Fruit fly (Drosophila melanogaster) whole organism, larva: ENCODE measurements around the gene Vsx2.

Experiments used
- noc ChIP-seq: fragments of 200-800 bp; sonication (Bioruptor generic); optimal IDR thresholded peaks from 3 replicates; lab custom pipeline; 2019; ENCODE audit warnings: missing biosample characterization, mild to moderate bottlenecking, missing genetic modification characterization, moderate library complexity

The Vsx2 gene

DNA sequence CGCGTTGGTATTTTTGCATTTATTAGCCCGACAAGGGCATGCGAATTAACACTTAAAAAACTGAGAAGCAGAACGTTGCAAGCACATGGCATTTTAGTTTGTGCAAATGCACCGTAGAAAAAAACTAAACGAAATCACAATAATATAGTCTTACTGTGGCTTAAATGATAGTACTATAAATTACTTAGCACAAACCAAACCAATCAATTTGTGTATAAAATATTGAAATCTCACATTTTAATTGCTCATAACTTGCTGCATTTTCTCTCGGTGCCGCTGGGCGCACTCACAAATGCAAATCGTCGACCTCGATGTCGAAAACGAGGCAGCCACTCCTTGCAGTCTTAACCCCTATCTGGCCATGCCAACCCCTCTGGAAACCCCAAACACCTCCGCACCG lies 6.3 kb downstream of the Vsx2 start:
- no peak for TF ChIP-seq noc (tag; lab: Kevin White, UChicago)

DNA sequence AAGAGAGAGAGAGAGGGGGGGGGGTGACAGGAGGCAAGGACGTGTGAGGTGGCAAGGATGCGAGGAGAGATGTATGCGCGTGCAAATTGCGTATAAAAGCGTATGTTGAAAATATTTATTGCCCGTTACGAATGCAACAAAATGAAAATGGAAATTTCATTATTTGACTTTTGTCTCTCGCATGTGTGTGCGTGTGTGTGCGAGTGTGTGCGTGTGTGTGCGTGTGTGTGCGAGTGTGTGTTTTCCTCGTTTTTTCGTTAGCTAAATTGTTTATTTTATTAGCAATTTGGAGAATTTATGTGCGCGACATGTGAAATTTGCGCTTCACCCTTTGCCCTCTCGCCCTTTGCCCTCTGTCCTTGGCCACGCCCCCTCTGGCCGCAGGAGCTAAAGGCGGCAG lies 7.2 kb downstream of the Vsx2 start:
- no peak for TF ChIP-seq noc (tag; lab: Kevin White, UChicago)

DNA sequence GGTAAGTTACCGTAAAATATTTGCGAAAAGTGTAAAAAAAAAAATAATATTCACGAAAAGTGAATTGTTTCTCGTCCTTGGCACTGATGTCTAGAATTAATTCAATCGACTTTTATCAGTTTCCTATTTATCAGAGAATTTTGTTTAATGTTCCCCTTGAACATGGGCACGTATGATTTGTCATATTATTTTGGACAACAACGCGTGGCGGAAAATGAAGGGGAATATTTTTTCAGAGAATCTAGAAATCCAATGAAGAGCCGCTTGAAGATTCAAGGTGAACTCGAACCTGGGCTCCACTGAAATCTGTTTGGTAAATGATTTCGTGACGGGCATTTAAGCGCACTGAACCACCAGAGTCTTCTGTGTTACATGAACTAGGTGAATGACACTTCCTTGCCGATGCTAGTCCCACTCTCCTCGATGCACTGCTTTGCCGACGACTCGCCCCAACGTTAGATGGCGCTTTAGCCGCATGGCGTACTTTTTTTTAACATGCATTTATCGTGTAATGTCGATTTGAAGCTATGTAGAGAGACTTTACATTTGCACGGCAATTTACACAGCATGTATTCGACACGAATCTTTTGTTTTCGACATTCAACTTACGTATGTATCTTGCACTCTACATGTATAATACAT lies 35.6 kb downstream of the Vsx2 start:
- no peak for TF ChIP-seq noc (tag; lab: Kevin White, UChicago)

DNA sequence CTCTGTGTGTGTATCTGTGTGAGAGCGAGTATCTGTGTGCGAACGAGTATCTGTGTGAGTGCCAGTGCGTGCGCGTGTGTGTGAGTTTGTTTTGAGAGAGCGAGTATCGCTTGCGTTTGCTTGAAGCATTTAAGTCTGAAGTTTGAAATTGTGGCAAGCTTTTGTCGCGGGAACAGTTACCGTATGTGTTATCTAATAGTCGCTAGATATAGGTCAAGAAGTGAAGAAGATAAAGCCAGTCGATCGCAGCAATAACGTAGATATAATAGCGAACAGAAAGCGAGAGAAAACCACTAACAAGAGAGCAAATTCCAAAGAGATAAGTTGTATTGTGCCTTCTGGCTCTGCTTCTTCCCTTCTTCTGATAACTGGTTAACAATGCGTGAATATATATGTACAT lies 41.8 kb downstream of the Vsx2 start:
- no peak for TF ChIP-seq noc (tag; lab: Kevin White, UChicago)

DNA sequence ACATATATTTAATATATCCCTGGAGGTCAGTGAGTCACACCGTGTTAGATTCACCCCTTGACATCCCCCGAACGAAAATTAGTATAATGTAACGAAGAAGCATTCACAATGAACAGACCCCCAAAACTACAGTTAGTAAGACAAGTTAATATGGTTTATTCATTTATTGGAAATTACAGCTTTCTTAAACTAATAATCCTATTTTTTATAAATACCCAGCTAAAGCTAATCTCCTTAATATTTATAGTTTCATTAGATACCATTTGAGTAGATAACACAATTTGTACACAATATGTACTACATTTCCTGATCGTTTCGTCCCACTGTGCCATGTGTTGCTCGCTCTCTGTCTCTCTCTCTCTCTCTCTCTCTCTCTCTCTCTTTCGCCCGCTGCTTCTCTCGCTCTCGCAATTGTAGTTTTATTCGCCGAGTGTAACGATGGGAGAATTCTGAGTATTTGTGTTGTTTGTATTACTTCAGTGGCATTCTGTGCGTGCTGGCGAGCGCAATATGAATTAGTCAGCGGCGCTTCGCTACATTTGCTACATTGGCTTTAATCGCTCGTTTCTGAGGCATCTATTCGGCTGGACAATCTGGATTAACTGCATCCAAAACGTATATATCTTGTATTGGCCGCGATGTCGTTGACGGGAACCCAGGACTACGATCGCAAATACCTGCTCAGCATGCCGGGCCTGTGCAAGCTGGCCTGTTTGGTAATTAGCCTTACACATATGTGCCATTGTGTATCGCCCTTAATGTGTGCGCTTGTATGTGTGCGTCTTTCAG lies 43.0 kb downstream of the Vsx2 start:
- TF ChIP-seq noc (tag; lab: Kevin White, UChicago), result no peak

DNA sequence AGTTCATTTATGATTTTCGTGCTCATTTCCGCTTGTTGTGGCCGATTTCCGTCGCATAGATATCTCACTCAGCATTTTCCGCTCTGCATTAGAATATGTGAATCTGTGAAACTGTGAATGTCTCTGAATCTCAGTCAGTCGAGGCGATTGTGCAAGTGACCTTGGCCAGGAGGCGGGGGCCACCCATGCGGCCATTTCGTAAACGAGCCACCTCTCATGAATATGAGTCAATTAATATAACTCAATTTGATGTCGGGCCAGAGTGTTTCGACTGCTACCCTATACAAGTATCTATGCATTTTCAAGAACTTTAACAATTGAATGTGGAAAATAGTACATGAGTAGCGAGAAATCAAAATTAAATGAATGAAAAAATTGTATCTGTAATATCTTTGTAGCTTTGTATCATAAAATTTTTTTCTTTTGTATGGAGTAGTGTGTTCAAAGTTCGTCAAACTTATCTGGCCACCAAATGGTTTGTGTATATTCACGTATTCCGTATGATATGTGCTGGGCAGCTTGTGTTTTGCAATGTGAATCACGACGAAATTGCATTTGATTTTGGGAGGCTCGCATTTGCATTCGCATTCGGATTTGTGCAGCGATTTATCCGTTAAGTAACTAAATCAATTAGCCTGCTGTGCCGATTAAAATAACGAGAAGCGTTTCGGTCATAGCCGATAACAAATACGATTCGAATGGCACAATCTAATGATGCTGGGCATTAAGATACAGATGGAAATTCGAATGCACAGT lies 43.9 kb downstream of the Vsx2 start, which contains the start of gene CG12730:
Gene CG12730, plus strand, starts transcription at position 706 of the 756 bp plus-strand sequence.
- TF ChIP-seq noc (tag; lab: Kevin White, UChicago), result no peak

DNA sequence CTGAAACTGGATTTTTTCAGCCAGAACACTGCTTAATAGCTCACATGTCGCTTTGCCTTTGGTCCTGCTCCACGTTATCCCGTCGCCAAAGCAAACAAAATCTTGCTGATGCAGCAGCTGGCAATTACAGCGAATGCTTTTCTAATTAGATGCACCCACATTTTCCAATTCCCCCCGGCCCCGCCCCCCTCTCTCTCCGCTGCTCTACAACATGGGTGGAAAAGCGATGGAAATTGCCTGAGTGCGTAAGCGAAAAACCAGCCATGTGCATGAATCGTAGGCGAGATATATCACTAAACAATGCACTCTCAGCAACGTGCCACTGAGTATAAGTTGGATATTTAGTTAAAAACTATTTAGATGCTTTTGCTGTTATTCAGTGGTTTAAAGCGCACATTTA lies 44.8 kb downstream of the Vsx2 start:
- no peak for TF ChIP-seq noc (tag; lab: Kevin White, UChicago)

DNA sequence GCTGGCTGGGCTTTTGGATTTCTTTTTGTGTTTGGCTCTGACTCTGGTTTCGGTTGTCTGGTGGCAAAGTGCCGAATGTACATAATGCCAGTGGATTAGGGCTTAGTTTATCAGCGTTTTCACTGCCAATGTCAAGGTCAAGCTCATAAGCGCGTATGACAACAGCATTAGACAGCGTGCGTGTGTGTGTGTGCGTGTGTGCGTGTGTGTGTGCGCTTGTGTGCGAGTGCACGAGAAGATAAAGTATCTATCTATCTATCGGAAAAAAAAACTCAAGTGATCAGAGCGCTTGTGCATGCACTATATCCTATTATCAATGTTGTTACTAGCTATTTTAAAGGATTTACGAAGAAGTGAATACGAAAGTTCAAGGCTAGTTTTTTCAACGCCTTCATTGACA lies 48.8 kb downstream of the Vsx2 start:
- no peak for TF ChIP-seq noc (tag; lab: Kevin White, UChicago)

DNA sequence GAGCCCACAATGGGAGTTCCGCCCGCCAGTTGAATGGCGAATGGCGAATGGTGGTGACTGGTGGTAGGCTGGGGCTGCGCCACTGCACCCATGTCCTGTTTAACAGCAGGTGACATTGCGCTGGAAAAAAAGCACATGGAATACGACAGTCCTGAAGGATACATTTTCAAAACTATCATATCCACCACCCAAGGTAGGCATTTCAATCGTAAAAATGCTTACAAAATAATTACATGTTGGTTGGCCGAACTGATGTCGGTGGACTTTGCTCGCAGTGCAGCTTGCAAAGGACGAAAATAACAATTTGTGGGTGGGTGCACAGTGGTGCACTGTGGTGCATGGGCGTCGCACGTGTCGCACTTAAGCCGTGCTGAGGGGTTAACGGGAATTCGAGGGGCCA lies 56.1 kb downstream of the Vsx2 start:
- no peak for TF ChIP-seq noc (tag; lab: Kevin White, UChicago)

DNA sequence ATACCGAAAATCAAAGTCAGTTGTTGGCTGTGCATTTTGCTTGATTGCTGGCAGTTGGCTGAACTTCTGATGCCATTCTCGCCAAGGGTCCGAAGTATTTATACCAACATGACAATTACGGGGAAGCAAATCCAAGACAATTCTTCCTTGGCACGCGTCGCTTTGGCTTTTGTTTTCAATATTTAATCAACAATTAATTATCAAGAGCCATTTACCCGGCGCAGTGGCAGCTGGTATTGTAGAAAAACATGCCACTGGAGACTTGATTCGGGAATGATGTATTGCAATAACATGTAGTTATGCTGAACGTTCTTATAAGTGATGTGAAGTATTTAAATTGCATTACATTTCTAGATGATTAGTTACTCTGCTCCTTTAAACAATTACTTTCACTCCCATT lies 58.9 kb downstream of the Vsx2 start, which contains the start of the genes CG32762 and CG4151:
Gene CG32762, minus strand, starts transcription at position 101 of the 400 bp plus-strand sequence.
Gene CG4151, plus strand, starts transcription at position 348 of the 400 bp plus-strand sequence.
- no peak for TF ChIP-seq noc (tag; lab: Kevin White, UChicago)

DNA sequence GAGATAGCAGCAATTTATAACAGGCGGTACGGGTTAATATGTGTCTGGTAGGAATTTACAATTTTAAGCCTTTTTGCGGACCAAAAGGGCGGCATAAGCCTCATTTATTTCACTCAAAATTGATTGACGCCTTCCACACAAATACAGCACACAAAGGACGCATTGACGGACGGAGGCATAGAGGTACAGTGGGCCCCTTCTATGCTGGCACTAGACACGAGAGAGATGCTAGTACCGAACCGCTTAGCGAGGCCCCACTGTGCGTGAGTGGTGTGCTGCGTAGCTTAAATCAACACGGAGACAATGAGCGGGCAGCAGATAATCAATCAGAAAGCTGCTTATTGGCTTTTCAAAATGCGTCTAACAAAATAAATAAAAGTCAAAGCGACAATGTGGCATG lies 63.3 kb downstream of the Vsx2 start:
- TF ChIP-seq noc (tag; lab: Kevin White, UChicago), result no peak

DNA sequence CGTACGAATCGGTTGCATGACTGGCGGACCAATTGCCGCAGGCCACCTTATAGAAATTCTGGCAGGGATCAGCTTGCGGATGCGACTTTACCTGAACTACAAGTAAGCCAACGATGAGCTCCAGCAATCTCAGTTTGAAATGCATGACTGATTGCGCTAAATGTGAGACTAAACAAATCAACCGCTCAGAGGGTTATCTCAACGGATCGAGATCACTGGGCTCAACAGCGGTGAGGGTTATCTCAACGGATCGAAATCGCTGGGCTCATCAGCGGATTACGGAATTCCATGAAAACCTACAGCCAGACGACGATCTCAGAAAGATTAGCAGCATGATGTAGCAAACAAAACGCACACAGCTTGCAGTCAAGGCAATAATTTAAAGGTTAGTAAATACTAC lies 64.1 kb downstream of the Vsx2 start, which contains the start of gene frma:
Gene frma, minus strand, starts transcription at position 152 of the 400 bp plus-strand sequence.
- TF ChIP-seq noc (tag; lab: Kevin White, UChicago), result no peak

DNA sequence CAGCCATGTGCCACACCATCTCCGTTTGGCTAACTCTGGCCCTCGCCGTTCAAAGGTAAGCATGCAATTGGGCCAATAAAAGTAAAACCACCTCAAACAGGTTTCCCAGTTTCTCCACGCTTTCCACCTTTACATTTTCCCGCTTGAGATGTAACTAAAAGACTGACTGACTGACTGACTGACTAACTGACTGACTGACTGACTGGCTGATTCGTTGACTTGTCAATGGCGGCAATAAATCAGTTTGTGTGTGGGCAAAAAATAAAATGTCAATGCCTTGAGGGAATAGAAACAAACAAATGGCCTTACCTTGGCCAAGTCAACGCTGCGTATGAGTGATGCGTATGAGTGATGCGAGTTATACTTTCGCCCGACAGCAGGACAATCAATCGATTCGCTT lies 72.6 kb downstream of the Vsx2 start:
- TF ChIP-seq noc (tag; lab: Kevin White, UChicago), result no peak

DNA sequence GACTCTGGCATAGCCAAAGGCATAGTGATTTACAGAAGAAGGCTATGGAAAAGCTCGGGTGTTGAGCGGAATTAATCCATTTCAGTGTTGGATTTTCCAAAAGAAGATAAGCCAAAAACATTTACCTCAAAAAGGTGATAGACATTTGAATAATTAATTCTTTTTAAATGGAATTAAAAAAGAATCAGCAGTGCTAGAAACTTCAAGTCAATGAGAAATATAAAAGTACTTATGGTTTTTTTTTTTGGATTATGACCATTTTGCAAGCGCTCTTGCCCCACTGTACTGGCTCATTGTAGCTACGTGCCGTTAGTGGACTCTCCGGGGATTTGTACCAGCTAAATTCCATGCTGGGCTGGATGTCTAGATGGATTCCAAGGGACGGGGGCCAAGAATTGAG lies 74.1 kb downstream of the Vsx2 start:
- no peak for TF ChIP-seq noc (tag; lab: Kevin White, UChicago)
